Worm (Caenorhabditis elegans) whole organism, mixed stage, embryonic: ENCODE results near the gene rike-1.

ENCODE experiments used
- bed-3 ChIP-seq: fragments of 200-800 bp; sonication (Bioruptor generic); optimal IDR thresholded peaks from 3 replicates; lab custom pipeline; 2018; ENCODE audit warnings: mild to moderate bottlenecking, missing genetic modification characterization, moderate library complexity, missing compliant biosample characterization
- blmp-1 ChIP-seq: fragments of 150-350 bp; optimal IDR thresholded peaks from 2 replicates; lab custom pipeline; 2014; ENCODE audit warnings: missing biosample characterization, missing genetic modification characterization
- ceh-39 ChIP-seq: fragments of 150-350 bp; optimal IDR thresholded peaks from 2 replicates; lab custom pipeline; 2014; ENCODE audit warnings: missing biosample characterization, missing genetic modification characterization
- ceh-43 ChIP-seq: fragments of 200-800 bp; sonication (Bioruptor generic); optimal IDR thresholded peaks from 2 replicates; lab custom pipeline; 2018; ENCODE audit warnings: mild to moderate bottlenecking, missing genetic modification characterization, moderate library complexity, missing compliant biosample characterization
- ceh-83 ChIP-seq: fragments of 200-800 bp; sonication (Bioruptor generic); optimal IDR thresholded peaks from 2 replicates; lab custom pipeline; 2018; ENCODE audit warnings: mild to moderate bottlenecking, missing genetic modification characterization, missing compliant biosample characterization
- ces-1 ChIP-seq: fragments of 150-350 bp; optimal IDR thresholded peaks from 2 replicates; lab custom pipeline; 2014; ENCODE audit warnings: missing biosample characterization, missing genetic modification reagents, missing genetic modification characterization
- cnd-1 ChIP-seq: fragments of 200-800 bp; sonication (Bioruptor generic); optimal IDR thresholded peaks from 2 replicates; lab custom pipeline; 2018; ENCODE audit warnings: mild to moderate bottlenecking, missing genetic modification characterization, missing compliant biosample characterization
- drap-1 ChIP-seq: fragments of 200-800 bp; sonication (Bioruptor generic); optimal IDR thresholded peaks from 3 replicates; lab custom pipeline; 2018; ENCODE audit warnings: mild to moderate bottlenecking, missing genetic modification characterization, missing compliant biosample characterization
- elt-3 ChIP-seq: fragments of 150-350 bp; optimal IDR thresholded peaks from 2 replicates; lab custom pipeline; 2014; ENCODE audit warnings: missing biosample characterization, missing genetic modification characterization
- flh-1 ChIP-seq: fragments of 200-800 bp; sonication (Bioruptor generic); optimal IDR thresholded peaks from 2 replicates; lab custom pipeline; 2018; ENCODE audit warnings: mild to moderate bottlenecking, missing genetic modification characterization, moderate library complexity, missing compliant biosample characterization
- ham-2 ChIP-seq: fragments of 200-800 bp; sonication (Bioruptor generic); optimal IDR thresholded peaks from 2 replicates; lab custom pipeline; 2018; ENCODE audit warnings: mild to moderate bottlenecking, missing genetic modification characterization, missing compliant biosample characterization
- hlh-1 ChIP-seq: fragments of 150-350 bp; optimal IDR thresholded peaks from 2 replicates; lab custom pipeline; 2014; ENCODE audit warnings: missing biosample characterization, missing genetic modification reagents, missing genetic modification characterization
- lin-13 ChIP-seq: fragments of 150-350 bp; optimal IDR thresholded peaks from 2 replicates; lab custom pipeline; 2014; ENCODE audit warnings: missing biosample characterization, missing genetic modification characterization
- lin-32 ChIP-seq: fragments of 200-800 bp; sonication (Bioruptor generic); optimal IDR thresholded peaks from 2 replicates; lab custom pipeline; 2018; ENCODE audit warnings: mild to moderate bottlenecking, missing genetic modification characterization, missing compliant biosample characterization
- lsy-2 ChIP-seq: fragments of 150-350 bp; optimal IDR thresholded peaks from 2 replicates; lab custom pipeline; 2014; ENCODE audit warnings: missing biosample characterization, missing genetic modification characterization
- mab-5 ChIP-seq: fragments of 150-350 bp; optimal IDR thresholded peaks from 2 replicates; lab custom pipeline; 2014; ENCODE audit warnings: missing biosample characterization, missing genetic modification characterization
- mep-1 ChIP-seq: fragments of 150-350 bp; optimal IDR thresholded peaks from 2 replicates; lab custom pipeline; 2017; ENCODE audit warnings: missing biosample characterization, missing genetic modification reagents, missing genetic modification characterization, inconsistent platforms
- mls-2 ChIP-seq: sonication (generic microtip); optimal IDR thresholded peaks from 2 replicates; lab custom pipeline; 2016; ENCODE audit warnings: mild to moderate bottlenecking, missing genetic modification characterization, moderate library complexity, missing compliant biosample characterization
- nhr-12 ChIP-seq: fragments of 150-350 bp; optimal IDR thresholded peaks from 2 replicates; lab custom pipeline; 2014; ENCODE audit warnings: missing biosample characterization, missing genetic modification characterization
- nhr-2 ChIP-seq: fragments of 150-350 bp; optimal IDR thresholded peaks from 2 replicates; lab custom pipeline; 2014; ENCODE audit warnings: missing biosample characterization, missing genetic modification characterization
- nhr-237 ChIP-seq: fragments of 150-350 bp; optimal IDR thresholded peaks from 2 replicates; lab custom pipeline; 2014; ENCODE audit warnings: missing biosample characterization, missing genetic modification characterization
- nhr-28 ChIP-seq: fragments of 150-350 bp; optimal IDR thresholded peaks from 2 replicates; lab custom pipeline; 2014; ENCODE audit warnings: missing biosample characterization, missing genetic modification characterization
- nhr-76 ChIP-seq: sonication (generic microtip); optimal IDR thresholded peaks from 2 replicates; lab custom pipeline; 2017; ENCODE audit warnings: missing biosample characterization, missing genetic modification characterization
- pha-4 ChIP-seq: fragments of 150-350 bp; optimal IDR thresholded peaks from 2 replicates; lab custom pipeline; 2018; ENCODE audit warnings: missing biosample characterization, missing genetic modification reagents, missing genetic modification characterization
- sem-2 ChIP-seq: fragments of 200-800 bp; sonication (Bioruptor generic); optimal IDR thresholded peaks from 2 replicates; lab custom pipeline; 2018; ENCODE audit warnings: mild to moderate bottlenecking, missing genetic modification characterization, missing compliant biosample characterization
- snpc-4 ChIP-seq: fragments of 150-350 bp; optimal IDR thresholded peaks from 2 replicates; lab custom pipeline; 2014; ENCODE audit warnings: missing biosample characterization, missing genetic modification characterization
- sptf-1 ChIP-seq: sonication (generic microtip); optimal IDR thresholded peaks from 2 replicates; lab custom pipeline; 2017; ENCODE audit warnings: mild to moderate bottlenecking, missing genetic modification characterization, moderate library complexity, missing compliant biosample characterization
- tbx-8 ChIP-seq: fragments of 200-800 bp; sonication (Bioruptor generic); optimal IDR thresholded peaks from 2 replicates; lab custom pipeline; 2018; ENCODE audit warnings: mild to moderate bottlenecking, missing genetic modification characterization, moderate library complexity, missing compliant biosample characterization
- unc-120 ChIP-seq: sonication (generic microtip); optimal IDR thresholded peaks from 2 replicates; lab custom pipeline; 2017; ENCODE audit warnings: missing genetic modification characterization, missing compliant biosample characterization; ENCODE audit not compliant: poor library complexity, severe bottlenecking
- unc-39 ChIP-seq: fragments of 150-350 bp; optimal IDR thresholded peaks from 2 replicates; lab custom pipeline; 2014; ENCODE audit warnings: missing biosample characterization, missing genetic modification characterization
- unc-62 ChIP-seq: fragments of 150-350 bp; optimal IDR thresholded peaks from 2 replicates; lab custom pipeline; 2014; ENCODE audit warnings: missing biosample characterization, missing genetic modification reagents, missing genetic modification characterization
- zip-8 ChIP-seq: fragments of 150-350 bp; optimal IDR thresholded peaks from 2 replicates; lab custom pipeline; 2014; ENCODE audit warnings: missing biosample characterization, missing genetic modification characterization
- ztf-11 ChIP-seq: fragments of 150-350 bp; optimal IDR thresholded peaks from 2 replicates; lab custom pipeline; 2014; ENCODE audit warnings: missing biosample characterization, missing genetic modification characterization

Gene rike-1

ce11 chrV:14542138-14542537, 3.5 kb downstream of the rike-1 start:
- no peak for TF ChIP-seq unc-120 (tag; lab: Kevin White, UChicago)
- TF ChIP-seq cnd-1: no peak
- TF ChIP-seq flh-1 (GFP tag; lab: Kevin White, UChicago): no peak
- no peak for TF ChIP-seq ceh-43 (GFP tag; lab: Kevin White, UChicago)
- TF ChIP-seq pha-4: no peak
- no peak for TF ChIP-seq hlh-1 (tag; lab: Kevin White, UChicago)
- TF ChIP-seq nhr-2 (tag; lab: Kevin White, UChicago): no peak
- no peak for TF ChIP-seq unc-39 (tag; lab: Kevin White, UChicago)
- no peak for TF ChIP-seq lin-13 (tag; lab: Kevin White, UChicago)
- no peak for TF ChIP-seq sem-2 (GFP tag; lab: Kevin White, UChicago)
- no peak for TF ChIP-seq lsy-2 (tag; lab: Kevin White, UChicago)
- no peak for TF ChIP-seq ztf-11 (tag; lab: Kevin White, UChicago)
- TF ChIP-seq mep-1 (tag; lab: Kevin White, UChicago): no peak
- TF ChIP-seq unc-62 (GFP tag; lab: Kevin White, UChicago): no peak

DNA sequence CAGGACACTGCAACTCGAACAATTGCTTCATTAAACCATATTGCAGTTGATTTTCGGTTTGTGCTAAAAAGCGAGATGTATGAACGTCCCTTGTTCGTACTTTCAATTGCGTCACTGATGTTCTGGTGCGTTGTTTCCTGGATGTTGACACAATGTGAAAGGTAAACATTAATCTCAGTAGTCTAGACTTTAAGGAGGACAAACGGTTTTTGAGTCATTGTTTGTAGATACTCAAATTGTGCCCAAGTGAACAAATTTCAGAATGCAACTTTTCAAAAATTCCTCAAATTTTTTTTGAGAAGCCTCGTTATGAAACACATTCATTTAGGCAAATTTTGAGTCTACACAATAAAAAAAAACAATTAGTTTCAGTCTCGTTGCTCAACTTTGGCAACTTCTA, 4.7 kb downstream of the rike-1 start:
- TF ChIP-seq blmp-1 (tag; lab: Kevin White, UChicago) (no peak), nhr-237 (tag; lab: Kevin White, UChicago) (no peak), bed-3 (no peak), elt-3 (tag; lab: Kevin White, UChicago) (no peak), unc-62 (GFP tag; lab: Kevin White, UChicago) (no peak), snpc-4 (no peak), nhr-28 (no peak), ceh-83 (GFP tag; lab: Kevin White, UChicago) (no peak), zip-8 (tag; lab: Kevin White, UChicago) (no peak), nhr-12 (no peak), flh-1 (GFP tag; lab: Kevin White, UChicago) (no peak), lin-13 (tag; lab: Kevin White, UChicago) (no peak), pha-4 (no peak), nhr-2 (tag; lab: Kevin White, UChicago) (no peak), ceh-43 (GFP tag; lab: Kevin White, UChicago) (no peak), ces-1 (GFP tag; lab: Kevin White, UChicago) (no peak), mep-1 (tag; lab: Kevin White, UChicago) (no peak), cnd-1 (no peak)

DNA sequence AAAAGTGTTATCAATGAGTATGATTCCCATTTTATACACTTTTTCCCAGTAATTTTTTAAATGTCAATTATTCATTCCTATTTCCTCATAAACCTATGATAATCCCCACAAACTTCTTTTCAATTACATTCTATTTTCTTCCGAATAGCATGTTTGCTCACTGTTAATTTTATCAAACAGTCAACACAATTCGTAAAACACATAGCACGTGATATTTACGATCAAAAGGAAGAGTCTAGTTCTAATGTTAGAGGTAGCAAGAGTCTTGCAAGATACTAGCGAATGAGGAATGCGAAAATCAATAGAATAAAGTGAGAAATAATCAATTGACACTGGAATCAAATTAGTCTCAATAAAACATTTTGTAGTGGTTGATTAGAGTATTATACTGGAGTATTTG, 6.3 kb downstream of the rike-1 start:
- TF ChIP-seq ztf-11 (tag; lab: Kevin White, UChicago) (no peak), elt-3 (tag; lab: Kevin White, UChicago) (no peak), sem-2 (GFP tag; lab: Kevin White, UChicago) (no peak), mls-2 (no peak), ceh-39 (tag; lab: Kevin White, UChicago) (no peak), ceh-83 (GFP tag; lab: Kevin White, UChicago) (no peak), drap-1 (GFP tag; lab: Kevin White, UChicago) (no peak), bed-3 (no peak), snpc-4 (no peak), unc-120 (tag; lab: Kevin White, UChicago) (no peak), cnd-1 (no peak), lin-32 (GFP tag; lab: Kevin White, UChicago) (no peak), sptf-1 (tag; lab: Kevin White, UChicago) (no peak), ham-2 (no peak), unc-39 (tag; lab: Kevin White, UChicago) (no peak), nhr-237 (tag; lab: Kevin White, UChicago) (no peak), nhr-76 (tag; lab: Kevin White, UChicago) (no peak), tbx-8 (GFP tag; lab: Kevin White, UChicago) (no peak), lsy-2 (tag; lab: Kevin White, UChicago) (no peak), flh-1 (GFP tag; lab: Kevin White, UChicago) (no peak)

ce11 chrV:14536274-14536673, 9.4 kb downstream of the rike-1 start, which contains the start of gene tag-191:
tag-191 (minus strand) TSS chrV:14536374.
- TF ChIP-seq ztf-11 (tag; lab: Kevin White, UChicago) (no peak), lsy-2 (tag; lab: Kevin White, UChicago) (no peak), mab-5 (tag; lab: Kevin White, UChicago) (no peak)
